Fruit fly (Drosophila melanogaster): ENCODE data around the gene CG16743.

The CG16743 gene

DNA sequence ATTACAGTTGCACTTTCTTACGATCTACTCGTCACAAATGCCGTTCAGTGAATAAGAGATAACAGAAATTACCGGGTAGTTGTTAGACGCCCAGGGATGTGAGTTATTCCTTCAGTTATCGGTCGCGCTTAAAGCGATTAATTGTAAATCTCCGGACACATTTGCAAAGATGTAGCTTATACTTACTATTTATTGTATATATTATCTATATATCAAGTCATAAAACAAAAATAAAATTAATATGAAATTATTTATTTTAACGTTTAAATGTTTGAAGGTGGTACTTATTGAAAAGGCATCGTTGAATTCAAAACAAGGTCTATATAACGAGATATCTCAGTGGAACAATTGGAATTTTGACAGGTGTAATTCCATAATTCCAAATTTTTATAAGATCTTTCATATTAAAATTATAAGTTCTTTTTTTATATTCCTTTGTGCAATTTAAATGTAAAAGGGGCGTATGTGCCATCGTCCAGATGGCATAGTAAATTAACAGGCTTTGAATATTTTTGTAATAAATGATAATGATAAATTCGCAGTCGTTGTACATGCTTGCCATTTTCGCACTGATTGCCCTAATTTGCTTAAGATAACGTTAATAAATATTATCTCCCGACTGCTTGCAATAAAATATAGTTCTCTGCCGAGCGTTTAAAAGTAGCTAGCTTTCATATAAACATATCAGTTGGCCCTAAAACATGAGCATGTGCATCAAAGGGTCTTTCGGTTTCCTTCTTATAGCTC, 29.5 kb downstream of the CG16743 start, which contains the start of the genes aub and lectin-33A:
Gene aub (minus strand): TSS at position 101 of the 747 bp plus-strand sequence.
Gene lectin-33A (plus strand): TSS at position 697 of the 747 bp plus-strand sequence.
- TF ChIP-seq Hr83 (GFP tag; optimal IDR thresholded peaks at IDR 0.05; ENCODE audit: poor library complexity, severe bottlenecking), result no peak

DNA sequence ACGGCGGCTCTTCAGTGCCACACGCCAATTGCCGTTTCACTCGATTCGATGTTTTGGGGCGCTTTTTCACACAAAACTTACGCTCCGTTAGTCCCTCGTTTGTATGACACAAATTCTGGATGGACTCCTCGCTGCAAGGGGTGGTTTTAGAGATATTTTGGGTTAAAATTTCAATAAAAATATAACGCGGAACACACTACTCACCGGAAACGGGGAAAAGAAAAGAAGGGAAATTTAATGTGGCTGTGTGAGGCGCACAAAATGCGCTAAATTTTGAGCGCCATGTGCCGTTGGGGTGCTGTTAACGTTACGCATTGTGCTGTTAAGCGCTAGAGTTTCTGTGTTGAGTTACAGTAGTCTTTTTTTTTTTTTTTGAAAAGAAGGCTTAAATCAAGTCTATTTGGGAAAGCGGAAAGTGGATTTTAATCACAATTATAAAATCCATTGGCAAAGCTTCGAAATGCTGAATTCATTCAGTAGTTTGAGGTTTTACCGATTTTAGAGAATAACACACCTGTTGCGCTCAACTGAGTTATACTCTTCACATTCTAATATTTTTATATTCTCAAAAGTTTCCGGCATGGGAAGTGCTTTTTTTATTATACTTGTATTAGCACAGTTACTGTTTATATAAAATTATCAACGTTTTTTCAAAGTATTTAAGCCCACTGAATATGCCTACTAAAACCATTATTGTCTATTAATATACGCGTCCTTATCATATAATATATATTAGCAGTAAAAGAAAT, 32.0 kb downstream of the CG16743 start, which contains the start of gene RpL9:
Gene RpL9 (minus strand): TSS at position 265 of the 749 bp plus-strand sequence.
- no peak for TF ChIP-seq dsf (GFP tag; optimal IDR thresholded peaks at IDR 0.05; ENCODE audit: borderline replicate concordance)
- TF ChIP-seq Dif (GFP tag; optimal IDR thresholded peaks at IDR 0.05; ENCODE audit: partially characterized antibody), result no peak
- TF ChIP-seq CrebA (GFP tag; optimal IDR thresholded peaks at IDR 0.05; ENCODE audit: borderline replicate concordance), result no peak
- no peak for TF ChIP-seq GATAd (GFP tag; optimal IDR thresholded peaks at IDR 0.05)
- TF ChIP-seq CG9705 (GFP tag; optimal IDR thresholded peaks at IDR 0.05), result peak; percentile 52
- TF ChIP-seq usp (GFP tag; optimal IDR thresholded peaks at IDR 0.05), result no peak
- TF ChIP-seq Myc (optimal IDR thresholded peaks at IDR 0.05), result peak; percentile 59
- TF ChIP-seq sv (GFP tag; optimal IDR thresholded peaks at IDR 0.05), result no peak
- TF ChIP-seq Hnf4 (GFP tag; optimal IDR thresholded peaks at IDR 0.05), result peak; percentile 22
- no peak for TF ChIP-seq pan (optimal IDR thresholded peaks at IDR 0.05)
- TF ChIP-seq N (GFP tag; optimal IDR thresholded peaks at IDR 0.05), result no peak
- no peak for TF ChIP-seq Mio (GFP tag; optimal IDR thresholded peaks at IDR 0.05)
- TF ChIP-seq dmrt93B (GFP tag; optimal IDR thresholded peaks at IDR 0.05), result peak; percentile 60
- TF ChIP-seq sage (GFP tag; optimal IDR thresholded peaks at IDR 0.05), result no peak
- no peak for TF ChIP-seq lola (GFP tag; optimal IDR thresholded peaks at IDR 0.05)
- TF ChIP-seq foxo (GFP tag; optimal IDR thresholded peaks at IDR 0.05), result no peak
- TF ChIP-seq Jra (GFP tag; optimal IDR thresholded peaks at IDR 0.05), result peak; percentile 19
- no peak for TF ChIP-seq Dfd (GFP tag; optimal IDR thresholded peaks at IDR 0.05)
- TF ChIP-seq jim (GFP tag; optimal IDR thresholded peaks at IDR 0.05), result no peak
- peak; percentile 87 for TF ChIP-seq Hr83 (GFP tag; optimal IDR thresholded peaks at IDR 0.05; ENCODE audit: poor library complexity, severe bottlenecking)
- peak; percentile 80 for TF ChIP-seq Sp1 (GFP tag; optimal IDR thresholded peaks at IDR 0.05)
- peak; percentile 32 for TF ChIP-seq psq (GFP tag; optimal IDR thresholded peaks at IDR 0.05)
- peak; percentile 62 for TF ChIP-seq h (GFP tag; optimal IDR thresholded peaks at IDR 0.05)
- peak; percentile 61 for TF ChIP-seq br (GFP tag; optimal IDR thresholded peaks at IDR 0.05)
- TF ChIP-seq rgr (GFP tag; optimal IDR thresholded peaks at IDR 0.05), result no peak
- no peak for TF ChIP-seq fru (GFP tag; optimal IDR thresholded peaks at IDR 0.05)
- peak; percentile 46 for TF ChIP-seq OdsH (GFP tag; optimal IDR thresholded peaks at IDR 0.05)
- peak; percentile 4 for TF ChIP-seq ey (GFP tag; optimal IDR thresholded peaks at IDR 0.05)

DNA sequence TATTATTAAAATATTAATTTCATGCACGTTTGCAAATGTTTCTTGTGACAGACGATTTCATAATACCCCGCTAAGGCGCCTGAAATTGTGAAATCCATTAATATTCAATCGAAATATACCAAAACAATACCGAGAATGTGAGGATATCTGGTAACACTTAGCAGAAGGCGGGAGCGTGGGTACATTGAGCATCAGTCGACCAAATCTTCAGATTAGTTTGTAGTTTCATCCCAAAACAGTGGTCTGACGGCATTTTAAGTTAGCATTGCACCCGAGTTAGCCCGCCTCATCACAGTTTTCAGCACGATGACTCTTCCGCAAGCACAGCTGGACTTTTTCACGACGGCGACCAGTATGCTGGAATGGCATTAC, 32.6 kb downstream of the CG16743 start, which contains the start of gene Nup154:
Gene Nup154 (plus strand): TSS at position 147 of the 372 bp plus-strand sequence.
- no peak for TF ChIP-seq Hr78 (GFP tag; optimal IDR thresholded peaks at IDR 0.05)
- TF ChIP-seq Jra (GFP tag; optimal IDR thresholded peaks at IDR 0.05), result no peak
- no peak for TF ChIP-seq pan (optimal IDR thresholded peaks at IDR 0.05)
- TF ChIP-seq Rel (GFP tag; optimal IDR thresholded peaks at IDR 0.05), result no peak
- no peak for TF ChIP-seq Rel (tag; optimal IDR thresholded peaks at IDR 0.05)
- no peak for TF ChIP-seq br (GFP tag; optimal IDR thresholded peaks at IDR 0.05)
- no peak for TF ChIP-seq OdsH (GFP tag; optimal IDR thresholded peaks at IDR 0.05)
- TF ChIP-seq h (GFP tag; optimal IDR thresholded peaks at IDR 0.05), result no peak
- no peak for TF ChIP-seq Abd-B (GFP tag; optimal IDR thresholded peaks at IDR 0.05)
- no peak for TF ChIP-seq Dfd (GFP tag; optimal IDR thresholded peaks at IDR 0.05)
- TF ChIP-seq jim (GFP tag; optimal IDR thresholded peaks at IDR 0.05), result no peak
- no peak for TF ChIP-seq Hnf4 (GFP tag; optimal IDR thresholded peaks at IDR 0.05)
- no peak for TF ChIP-seq ey (GFP tag; optimal IDR thresholded peaks at IDR 0.05)

DNA sequence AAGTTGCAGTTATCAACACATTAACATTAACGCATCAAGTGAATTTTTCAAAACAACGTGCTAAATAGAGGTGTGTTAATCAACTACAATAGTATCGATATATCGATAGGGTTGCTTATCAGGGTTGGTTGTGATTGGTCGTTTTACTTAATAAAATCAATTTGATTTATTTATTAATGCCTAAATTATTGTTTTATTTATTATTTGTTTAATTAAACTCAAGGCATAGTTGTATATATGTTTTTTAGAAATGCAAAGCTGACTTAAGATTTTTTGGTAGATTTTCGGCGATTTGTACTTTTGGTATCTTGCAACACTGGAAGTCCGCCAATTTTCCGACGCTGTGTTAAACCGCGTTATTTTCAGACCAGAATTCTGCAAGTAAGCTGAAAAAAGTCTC, 38.9 kb downstream of the CG16743 start, which contains the start of the genes Art8 and dUTPase:
Gene Art8 (minus strand): TSS at position 88 of the 400 bp plus-strand sequence.
Gene dUTPase (plus strand): TSS at position 314 of the 400 bp plus-strand sequence.
- TF ChIP-seq CG9705 (GFP tag; optimal IDR thresholded peaks at IDR 0.05) (peak; percentile 24), sage (GFP tag; optimal IDR thresholded peaks at IDR 0.05) (peak; percentile 74), N (GFP tag; optimal IDR thresholded peaks at IDR 0.05) (no peak), Sp1 (GFP tag; optimal IDR thresholded peaks at IDR 0.05) (peak; percentile 68), sv (GFP tag; optimal IDR thresholded peaks at IDR 0.05) (peak; percentile 72), pan (optimal IDR thresholded peaks at IDR 0.05) (no peak), Jra (GFP tag; optimal IDR thresholded peaks at IDR 0.05) (peak; percentile 78), Rel (GFP tag; optimal IDR thresholded peaks at IDR 0.05) (no peak), Rel (tag; optimal IDR thresholded peaks at IDR 0.05) (peak; percentile 43), jim (GFP tag; optimal IDR thresholded peaks at IDR 0.05) (no peak), foxo (GFP tag; optimal IDR thresholded peaks at IDR 0.05) (peak in 1 of 2 experiments; percentile 84), Abd-B (GFP tag; optimal IDR thresholded peaks at IDR 0.05) (no peak), fru (GFP tag; optimal IDR thresholded peaks at IDR 0.05) (peak; percentile 56), Dif (GFP tag; optimal IDR thresholded peaks at IDR 0.05; ENCODE audit: partially characterized antibody) (no peak), h (GFP tag; optimal IDR thresholded peaks at IDR 0.05) (peak; percentile 76), dmrt93B (GFP tag; optimal IDR thresholded peaks at IDR 0.05) (no peak), dsf (GFP tag; optimal IDR thresholded peaks at IDR 0.05; ENCODE audit: borderline replicate concordance) (peak; percentile 79), Hr78 (GFP tag; optimal IDR thresholded peaks at IDR 0.05) (no peak), usp (GFP tag; optimal IDR thresholded peaks at IDR 0.05) (no peak), Mio (GFP tag; optimal IDR thresholded peaks at IDR 0.05) (no peak), rgr (GFP tag; optimal IDR thresholded peaks at IDR 0.05) (peak; percentile 73), br (GFP tag; optimal IDR thresholded peaks at IDR 0.05) (peak; percentile 51), Vsx2 (GFP tag; optimal IDR thresholded peaks at IDR 0.05; ENCODE audit: partially characterized antibody) (no peak), GATAd (GFP tag; optimal IDR thresholded peaks at IDR 0.05) (no peak), Myc (optimal IDR thresholded peaks at IDR 0.05) (peak; percentile 40), CG32264 (GFP tag; optimal IDR thresholded peaks at IDR 0.05) (no peak), HLH106 (tag; optimal IDR thresholded peaks at IDR 0.05) (peak; percentile 68), dl (GFP tag; optimal IDR thresholded peaks at IDR 0.05; ENCODE audit: insufficient read depth in 1 of 2, partially characterized antibody in 2 of 2) (no peak), psq (GFP tag; optimal IDR thresholded peaks at IDR 0.05) (peak; percentile 69), OdsH (GFP tag; optimal IDR thresholded peaks at IDR 0.05) (peak; percentile 70)
